Worm (Caenorhabditis elegans) whole organism, late embryonic: ENCODE results near the gene Y116F11B.17.

Experiments
- C38D4.7 ChIP-seq: fragments of 200-800 bp; sonication (Bioruptor generic); optimal IDR thresholded peaks from 2 replicates; lab custom pipeline; 2018; ENCODE audit warnings: mild to moderate bottlenecking, missing genetic modification characterization, moderate library complexity, missing compliant biosample characterization
- K02D7.2 ChIP-seq: sonication (generic microtip); optimal IDR thresholded peaks from 2 replicates; lab custom pipeline; 2017; ENCODE audit warnings: mild to moderate bottlenecking, missing genetic modification characterization, missing compliant biosample characterization
- Y22D7AL.16 ChIP-seq: sonication (generic microtip); optimal IDR thresholded peaks from 2 replicates; lab custom pipeline; 2016; ENCODE audit warnings: missing genetic modification characterization, missing compliant biosample characterization
- ceh-14 ChIP-seq: sonication (generic microtip); optimal IDR thresholded peaks from 2 replicates; lab custom pipeline; 2016; ENCODE audit warnings: missing genotype, missing genetic modification characterization, missing compliant biosample characterization
- ceh-22 ChIP-seq: sonication (generic microtip); optimal IDR thresholded peaks from 2 replicates; lab custom pipeline; 2017; ENCODE audit warnings: missing biosample characterization, missing genetic modification characterization
- ceh-34 ChIP-seq: sonication (generic microtip); optimal IDR thresholded peaks from 2 replicates; lab custom pipeline; 2016; ENCODE audit warnings: mild to moderate bottlenecking, missing genetic modification characterization, missing compliant biosample characterization
- ceh-6 ChIP-seq: fragments of 200-800 bp; sonication (Bioruptor generic); optimal IDR thresholded peaks from 2 replicates; lab custom pipeline; 2018; ENCODE audit warnings: mild to moderate bottlenecking, missing genetic modification characterization, missing compliant biosample characterization
- ceh-9 ChIP-seq: sonication (generic microtip); optimal IDR thresholded peaks from 2 replicates; lab custom pipeline; 2016; ENCODE audit warnings: mild to moderate bottlenecking, missing genetic modification characterization, inconsistent platforms, missing compliant biosample characterization
- dve-1 ChIP-seq: sonication (generic microtip); optimal IDR thresholded peaks from 2 replicates; lab custom pipeline; 2017; ENCODE audit warnings: antibody characterized with exemption, mild to moderate bottlenecking, missing genetic modification characterization, missing compliant biosample characterization
- ets-4 ChIP-seq: sonication (generic microtip); optimal IDR thresholded peaks from 2 replicates; lab custom pipeline; 2016; ENCODE audit warnings: missing genetic modification characterization, missing compliant biosample characterization
- eyg-1 ChIP-seq: sonication (generic microtip); optimal IDR thresholded peaks from 2 replicates; lab custom pipeline; 2016; ENCODE audit warnings: missing genotype, missing genetic modification characterization, missing compliant biosample characterization
- fkh-10 ChIP-seq: fragments of 150-350 bp; optimal IDR thresholded peaks from 2 replicates; lab custom pipeline; 2014; ENCODE audit warnings: missing biosample characterization, missing genetic modification reagents, missing genetic modification characterization
- gmeb-2 ChIP-seq: sonication (generic microtip); optimal IDR thresholded peaks from 2 replicates; lab custom pipeline; 2016; ENCODE audit warnings: missing genetic modification characterization, inconsistent platforms, missing compliant biosample characterization
- hlh-13 ChIP-seq: fragments of 200-800 bp; sonication (Bioruptor generic); optimal IDR thresholded peaks from 2 replicates; lab custom pipeline; 2018; ENCODE audit warnings: mild to moderate bottlenecking, missing genetic modification characterization, missing compliant biosample characterization
- hlh-15 ChIP-seq: sonication (generic microtip); optimal IDR thresholded peaks from 2 replicates; lab custom pipeline; 2016; ENCODE audit warnings: missing genetic modification characterization, missing compliant biosample characterization
- hlh-6 ChIP-seq: sonication (generic microtip); optimal IDR thresholded peaks from 2 replicates; lab custom pipeline; 2016; ENCODE audit warnings: missing genotype, missing genetic modification characterization, missing compliant biosample characterization
- hlh-8 ChIP-seq: sonication (generic microtip); optimal IDR thresholded peaks from 2 replicates; lab custom pipeline; 2016; ENCODE audit warnings: missing genotype, missing genetic modification characterization, missing compliant biosample characterization
- lim-6 ChIP-seq: sonication (generic microtip); optimal IDR thresholded peaks from 2 replicates; lab custom pipeline; 2016; ENCODE audit warnings: missing genetic modification characterization, missing compliant biosample characterization
- lin-11 ChIP-seq: fragments of 200-800 bp; sonication (Bioruptor generic); optimal IDR thresholded peaks from 2 replicates; lab custom pipeline; 2018; ENCODE audit warnings: mild to moderate bottlenecking, missing genetic modification characterization, missing compliant biosample characterization
- nhr-11 ChIP-seq: fragments of 150-350 bp; optimal IDR thresholded peaks from 2 replicates; lab custom pipeline; 2014; ENCODE audit warnings: missing biosample characterization, missing genetic modification characterization
- nhr-232 ChIP-seq: sonication (generic microtip); optimal IDR thresholded peaks from 2 replicates; lab custom pipeline; 2016; ENCODE audit warnings: missing genetic modification characterization, missing compliant biosample characterization
- odd-2 ChIP-seq: sonication (generic microtip); optimal IDR thresholded peaks from 2 replicates; lab custom pipeline; 2017; ENCODE audit warnings: antibody characterized with exemption, mild to moderate bottlenecking, missing genetic modification characterization, missing compliant biosample characterization
- pax-1 ChIP-seq: fragments of 150-350 bp; optimal IDR thresholded peaks from 2 replicates; lab custom pipeline; 2014; ENCODE audit warnings: missing biosample characterization, missing genetic modification characterization
- pha-2 ChIP-seq: sonication (generic microtip); optimal IDR thresholded peaks from 2 replicates; lab custom pipeline; 2017; ENCODE audit warnings: mild to moderate bottlenecking, missing genetic modification characterization, missing compliant biosample characterization
- pha-4 ChIP-seq: fragments of 150-350 bp; optimal IDR thresholded peaks from 2 replicates; lab custom pipeline; 2018; ENCODE audit warnings: missing biosample characterization, missing genetic modification reagents, missing genetic modification characterization
- ref-2 ChIP-seq: sonication (generic microtip); optimal IDR thresholded peaks from 2 replicates; lab custom pipeline; 2016; ENCODE audit warnings: missing genetic modification characterization, missing compliant biosample characterization
- rnt-1 ChIP-seq: sonication (generic microtip); optimal IDR thresholded peaks from 2 replicates; lab custom pipeline; 2016; ENCODE audit warnings: missing genetic modification characterization, missing compliant biosample characterization
- sdc-2 ChIP-seq: sonication (generic microtip); optimal IDR thresholded peaks from 2 replicates; lab custom pipeline; 2016; ENCODE audit warnings: missing genotype, missing genetic modification characterization, missing compliant biosample characterization
- syd-9 ChIP-seq: sonication (generic microtip); optimal IDR thresholded peaks from 2 replicates; lab custom pipeline; 2016; ENCODE audit warnings: mild to moderate bottlenecking, missing genetic modification characterization, moderate library complexity, missing compliant biosample characterization
- tbx-2 ChIP-seq: sonication (generic microtip); optimal IDR thresholded peaks from 2 replicates; lab custom pipeline; 2016; ENCODE audit warnings: missing genetic modification characterization, missing compliant biosample characterization
- unc-3 ChIP-seq, 2 experiments: fragments of 200-800 bp in 1 of 2; sonication (Bioruptor generic) in 1 of 2; sonication (generic microtip) in 1 of 2; conservative IDR thresholded peaks in 1 of 2; optimal IDR thresholded peaks in 1 of 2; 2 replicates each; pipeline versions ENCODE4 v1.3.6 to Lab custom; 2016 to 2022; ENCODE audit warnings: missing compliant biosample characterization in 2 of 2, missing genetic modification characterization in 2 of 2, missing genetic modification reagents in 1 of 2
- unc-42 ChIP-seq: sonication (generic microtip); optimal IDR thresholded peaks from 2 replicates; lab custom pipeline; 2016; ENCODE audit warnings: missing genotype, missing genetic modification characterization, missing compliant biosample characterization
- unc-55 ChIP-seq: sonication (generic microtip); optimal IDR thresholded peaks from 2 replicates; lab custom pipeline; 2017; ENCODE audit warnings: missing biosample characterization, missing genetic modification reagents, missing genetic modification characterization
- zip-5 ChIP-seq: sonication (generic microtip); optimal IDR thresholded peaks from 2 replicates; lab custom pipeline; 2016; ENCODE audit warnings: missing genetic modification characterization, missing compliant biosample characterization

Gene Y116F11B.17

ce11 chrV:19822093-19822492 lies at the start of gene Y116F11B.17:
Gene Y116F11B.17 (minus strand): TSS chrV:19822193.
- no peak for TF ChIP-seq hlh-13
- TF ChIP-seq lim-6 (tag; lab: Kevin White, UChicago) = no peak
- no peak for TF ChIP-seq sdc-2
- TF ChIP-seq hlh-6 (tag; lab: Kevin White, UChicago) = no peak
- TF ChIP-seq ref-2 (tag; lab: Kevin White, UChicago) = no peak
- TF ChIP-seq lin-11 (tag; lab: Kevin White, UChicago) = no peak
- TF ChIP-seq ceh-14 (tag; lab: Kevin White, UChicago) = no peak
- no peak for TF ChIP-seq nhr-232 (tag; lab: Kevin White, UChicago)

- no peak for TF ChIP-seq ceh-9 (tag; lab: Kevin White, UChicago)
Observed at ce11 chrV:19867883-19868282, 45.9 kb upstream of the Y116F11B.17 start, which contains the start of gene Y116F11B.9. Gene Y116F11B.9 (minus strand): TSS chrV:19867983.

- no peak for TF ChIP-seq ceh-6 (GFP tag; lab: Kevin White, UChicago)
- TF ChIP-seq hlh-8 (tag; lab: Kevin White, UChicago) = no peak
- TF ChIP-seq nhr-232 (tag; lab: Kevin White, UChicago) = no peak
- TF ChIP-seq tbx-2 (tag; lab: Kevin White, UChicago) = no peak
- no peak for TF ChIP-seq nhr-11 (tag; lab: Kevin White, UChicago)
- TF ChIP-seq ceh-9 (tag; lab: Kevin White, UChicago) = no peak
- TF ChIP-seq ceh-22 (tag; lab: Kevin White, UChicago) = no peak
- TF ChIP-seq zip-5 = no peak
- TF ChIP-seq ceh-34 = no peak
- no peak for TF ChIP-seq unc-3 (GFP tag; conservative IDR thresholded peaks at IDR 0.05; lab: Robert Waterston, UW)
- no peak for TF ChIP-seq unc-3 (tag; optimal IDR thresholded peaks at IDR 0.05; lab: Kevin White, UChicago)
- no peak for TF ChIP-seq pha-4 (tag; lab: Kevin White, UChicago)
- no peak for TF ChIP-seq hlh-15 (tag; lab: Kevin White, UChicago)
- no peak for TF ChIP-seq C38D4.7 (GFP tag; lab: Kevin White, UChicago)
- no peak for TF ChIP-seq unc-55 (GFP tag; lab: Kevin White, UChicago)
- no peak for TF ChIP-seq ets-4 (tag; lab: Kevin White, UChicago)
- TF ChIP-seq eyg-1 (tag; lab: Kevin White, UChicago) = no peak
- TF ChIP-seq pax-1 (tag; lab: Kevin White, UChicago) = no peak
- TF ChIP-seq, all 69 proteins: peak for 0
Observed at ce11 chrV:19860225-19860624, 38.2 kb upstream of the Y116F11B.17 start.

- TF ChIP-seq odd-2 (tag; lab: Kevin White, UChicago) = no peak
Observed at ce11 chrV:19857334-19857733, 35.3 kb upstream of the Y116F11B.17 start, which contains the start of gene Y116F11B.8. Gene Y116F11B.8 (plus strand): TSS chrV:19857634.

ce11 chrV:19856933-19857332 lies 34.9 kb upstream of the Y116F11B.17 start:
- no peak for TF ChIP-seq syd-9 (tag; lab: Kevin White, UChicago)
- no peak for TF ChIP-seq unc-55 (GFP tag; lab: Kevin White, UChicago)
- TF ChIP-seq tbx-2 (tag; lab: Kevin White, UChicago) = no peak
- TF ChIP-seq K02D7.2 = no peak
- TF ChIP-seq gmeb-2 = no peak
- no peak for TF ChIP-seq Y22D7AL.16 (tag; lab: Kevin White, UChicago)
- TF ChIP-seq zip-5 = no peak
- TF ChIP-seq pax-1 (tag; lab: Kevin White, UChicago) = no peak
- TF ChIP-seq pha-2 (tag; lab: Kevin White, UChicago) = no peak
- TF ChIP-seq unc-42 = no peak
- no peak for TF ChIP-seq dve-1 (tag; lab: Kevin White, UChicago)
- no peak for TF ChIP-seq rnt-1
- no peak for TF ChIP-seq fkh-10 (GFP tag; lab: Kevin White, UChicago)
- TF ChIP-seq, all 69 proteins: peak for 0
